Worm (Caenorhabditis elegans): ENCODE results near the gene dot-1.2.

DNA sequence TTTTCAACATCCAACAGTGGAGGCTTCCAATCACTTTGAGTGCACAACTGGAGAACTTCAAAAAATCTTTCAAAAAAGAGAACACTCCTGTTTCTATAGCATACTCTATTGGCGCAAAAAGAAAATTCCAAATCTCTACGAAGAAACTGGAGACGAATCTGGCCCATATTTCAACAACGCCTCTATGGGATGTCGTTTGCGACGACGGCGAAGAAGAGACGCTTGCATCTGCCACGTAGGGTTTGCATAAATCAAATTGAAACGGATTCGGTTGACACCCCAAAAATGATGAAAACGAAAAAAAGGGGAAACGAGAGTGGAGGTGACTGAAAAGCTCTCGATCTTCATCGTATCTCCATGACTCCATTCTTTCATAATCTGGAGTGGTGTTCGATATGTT is 12.9 kb downstream of the dot-1.2 start:
- TF ChIP-seq elt-1 (tag; optimal IDR thresholded peaks at IDR 0.05; ENCODE audit: borderline replicate concordance, insufficient read depth) (no peak), unc-62 (GFP tag; optimal IDR thresholded peaks at IDR 0.05) (no peak), unc-120 (tag; optimal IDR thresholded peaks at IDR 0.05; ENCODE audit: poor library complexity, severe bottlenecking) (no peak), mab-5 (tag; optimal IDR thresholded peaks at IDR 0.05) (no peak)

Measured in whole organism, mixed stage, embryonic.